Worm (Caenorhabditis elegans) whole organism, L1 larva: ENCODE data around the gene K10D11.6.
A peak's percentile ranks its signal among the peaks of the same experiment; 100 is the strongest.

Experiments
- aha-1 ChIP-seq: fragments of 150-350 bp; optimal IDR thresholded peaks from 2 replicates; lab custom pipeline; 2014; ENCODE audit warnings: missing biosample characterization, missing genetic modification characterization
- alr-1 ChIP-seq: fragments of 200-800 bp; sonication (Bioruptor generic); optimal IDR thresholded peaks from 2 replicates; lab custom pipeline; 2018; ENCODE audit warnings: borderline replicate concordance, mild to moderate bottlenecking, missing genetic modification characterization, missing compliant biosample characterization
- ama-1 ChIP-seq: fragments of 150-350 bp; optimal IDR thresholded peaks from 2 replicates; lab custom pipeline; 2014
- dpl-1 ChIP-seq, 3 experiments: fragments of 150-350 bp in 2 of 3; sonication (generic microtip) in 1 of 3; optimal IDR thresholded peaks; 2 replicates each; lab custom pipeline; 2014 to 2017; ENCODE audit warnings: missing biosample characterization in 3 of 3, missing genetic modification characterization in 3 of 3, missing genetic modification reagents in 3 of 3
- egl-27 ChIP-seq, 2 experiments: fragments of 150-350 bp in 1 of 2; sonication (generic microtip); optimal IDR thresholded peaks; 3 replicates each; lab custom pipeline; 2017 to 2018; ENCODE audit warnings: missing biosample characterization in 2 of 2, missing genetic modification characterization in 2 of 2, missing genetic modification reagents in 2 of 2
- elt-2 ChIP-seq: sonication (generic microtip); optimal IDR thresholded peaks from 2 replicates; lab custom pipeline; 2016; ENCODE audit warnings: missing genetic modification characterization, mild to moderate bottlenecking, inconsistent platforms, missing compliant biosample characterization, missing genetic modification reagents
- nhr-12 ChIP-seq: sonication (generic microtip); optimal IDR thresholded peaks from 2 replicates; lab custom pipeline; 2017; ENCODE audit warnings: missing biosample characterization, missing genetic modification characterization
- nhr-237 ChIP-seq: fragments of 150-350 bp; optimal IDR thresholded peaks from 2 replicates; lab custom pipeline; 2014; ENCODE audit warnings: missing biosample characterization, missing genetic modification characterization
- nhr-28 ChIP-seq: fragments of 150-350 bp; optimal IDR thresholded peaks from 2 replicates; lab custom pipeline; 2014; ENCODE audit warnings: missing biosample characterization, missing genetic modification characterization
- pqm-1 ChIP-seq: sonication (generic microtip); optimal IDR thresholded peaks from 3 replicates; lab custom pipeline; 2017; ENCODE audit warnings: missing biosample characterization, missing genetic modification characterization
- skn-1 ChIP-seq: fragments of 150-350 bp; optimal IDR thresholded peaks from 2 replicates; lab custom pipeline; 2014; ENCODE audit warnings: missing biosample characterization, missing genetic modification characterization
- unc-86 ChIP-seq: sonication (generic microtip); optimal IDR thresholded peaks from 2 replicates; lab custom pipeline; 2016; ENCODE audit warnings: missing genetic modification characterization, missing compliant biosample characterization
- ztf-4 ChIP-seq: fragments of 150-350 bp; optimal IDR thresholded peaks from 2 replicates; lab custom pipeline; 2014; ENCODE audit warnings: missing biosample characterization, missing genetic modification characterization

DNA sequence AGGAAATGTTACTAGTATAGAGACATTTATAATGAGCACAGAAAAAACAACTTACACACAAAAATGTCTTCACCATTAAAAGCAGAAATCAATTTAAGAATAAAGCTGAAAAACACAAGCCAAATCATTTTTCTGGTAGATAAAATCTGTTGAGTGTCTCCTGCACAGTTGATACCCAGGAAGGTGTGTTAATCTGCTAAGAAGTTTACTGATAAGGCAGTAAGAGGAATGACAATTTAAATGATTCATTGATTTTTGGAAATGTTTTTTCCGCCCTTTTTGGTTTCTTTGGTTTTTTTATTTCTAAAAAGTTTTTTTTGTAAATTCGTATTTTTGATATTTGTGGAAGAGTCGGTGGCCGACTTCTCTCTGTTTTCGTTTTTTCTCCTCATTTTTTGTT, 3.3 kb downstream of the K10D11.6 start, which contains the start of gene K10D11.3:
- no peak for TF ChIP-seq nhr-28 (tag; lab: Kevin White, UChicago)
- TF ChIP-seq egl-27 (tag; optimal IDR thresholded peaks at IDR 0.05; lab: Kevin White, UChicago) = no peak
- TF ChIP-seq nhr-237 (tag; lab: Kevin White, UChicago) = no peak
- no peak for TF ChIP-seq pqm-1 (tag; lab: Kevin White, UChicago)
- TF ChIP-seq nhr-12 (tag; lab: Kevin White, UChicago) = no peak
- no peak for TF ChIP-seq ama-1
- TF ChIP-seq ztf-4 (tag; lab: Kevin White, UChicago) = no peak
- TF ChIP-seq elt-2 (tag; lab: Kevin White, UChicago) = peak; percentile 72
- no peak for TF ChIP-seq alr-1 (tag; lab: Kevin White, UChicago)
- TF ChIP-seq dpl-1 (GFP tag; optimal IDR thresholded peaks at IDR 0.05; lab: Kevin White, UChicago) = no peak
- no peak for TF ChIP-seq aha-1 (tag; lab: Kevin White, UChicago)
- TF ChIP-seq skn-1 = no peak
- TF ChIP-seq unc-86 = no peak
